Fruit fly (Drosophila melanogaster): ENCODE measurements around the gene GluProRS.

GluProRS gene

DNA sequence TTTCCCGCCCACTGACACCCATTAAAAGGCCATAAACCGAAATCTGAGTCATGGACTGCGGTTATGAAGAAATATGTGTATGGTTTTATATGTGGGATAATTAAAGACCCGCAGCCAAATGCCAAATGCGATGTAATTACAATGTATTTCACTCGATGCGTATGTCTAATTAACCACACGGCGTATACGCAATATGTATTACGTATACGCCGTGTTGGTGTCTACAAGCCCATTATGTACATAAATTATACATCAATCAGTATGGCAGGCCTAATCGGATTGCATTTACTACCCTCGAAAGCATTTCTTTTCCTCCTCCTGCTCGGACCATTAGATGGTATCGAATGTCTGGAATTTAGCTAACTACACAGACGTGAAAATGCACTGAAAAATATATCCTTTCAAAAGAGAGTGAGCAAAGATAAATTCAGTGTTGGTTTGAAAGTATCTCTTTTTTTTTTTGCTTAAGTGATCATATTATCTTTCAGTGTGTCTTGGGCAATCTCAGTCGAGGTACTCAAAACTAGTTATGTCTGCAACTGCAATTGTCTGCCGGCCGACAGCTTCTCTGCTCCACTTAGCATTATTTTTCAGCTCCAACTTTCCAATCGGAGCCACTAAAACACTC, 47.8 kb downstream of the GluProRS start:
- TF ChIP-seq h (optimal IDR thresholded peaks at IDR 0.05) (no peak), Sin3A (optimal IDR thresholded peaks at IDR 0.05) (no peak), ttk (optimal IDR thresholded peaks at IDR 0.05) (no peak), psq (optimal IDR thresholded peaks at IDR 0.05) (no peak), Myc (optimal IDR thresholded peaks at IDR 0.05) (no peak), insv (optimal IDR thresholded peaks at IDR 0.05) (no peak)

DNA sequence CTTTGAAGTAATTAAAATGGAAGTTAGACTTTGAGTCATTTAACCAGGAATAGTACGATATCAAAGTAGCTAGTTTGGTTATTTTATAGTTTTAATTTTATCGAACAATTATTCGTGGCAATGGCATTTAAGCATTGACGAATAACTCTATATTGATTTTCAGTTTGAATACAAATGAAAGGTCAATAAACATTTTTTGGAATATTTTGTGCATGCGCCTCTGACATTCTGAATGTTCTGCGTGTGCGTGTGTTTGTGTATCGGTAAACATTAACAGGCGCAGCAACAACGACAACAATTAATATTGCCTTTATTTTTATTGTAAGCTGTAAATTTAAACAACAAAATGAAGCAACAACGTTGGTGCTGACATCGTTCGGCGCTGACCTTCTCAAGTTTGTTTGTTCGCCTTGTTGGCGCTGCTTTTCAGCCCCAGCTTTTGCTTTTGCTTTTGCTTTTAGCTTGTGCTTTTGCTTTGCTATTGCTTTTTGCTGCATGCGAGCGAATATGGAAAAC, 48.8 kb downstream of the GluProRS start:
- TF ChIP-seq Myc (optimal IDR thresholded peaks at IDR 0.05) (no peak), psq (optimal IDR thresholded peaks at IDR 0.05) (no peak), ttk (optimal IDR thresholded peaks at IDR 0.05) (no peak), h (optimal IDR thresholded peaks at IDR 0.05) (no peak), Sin3A (optimal IDR thresholded peaks at IDR 0.05) (no peak), insv (optimal IDR thresholded peaks at IDR 0.05) (no peak)

DNA sequence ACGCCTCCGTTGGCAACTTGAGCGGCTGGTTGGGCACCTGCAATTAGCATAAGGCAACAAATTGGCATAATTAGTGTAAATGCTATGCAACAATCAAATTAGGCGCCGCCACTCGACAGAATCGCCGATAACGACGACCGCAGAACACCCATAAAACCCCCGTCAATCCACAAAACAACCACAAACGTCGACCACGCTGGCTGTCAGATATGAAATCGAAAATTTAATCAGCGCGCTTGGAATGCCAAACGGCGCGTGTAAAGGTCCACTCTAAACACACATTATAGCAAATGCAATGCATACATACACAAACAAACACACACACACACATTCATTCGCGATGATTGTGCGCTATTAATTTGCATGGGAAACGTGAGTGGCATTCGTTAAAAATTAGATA, 54.8 kb downstream of the GluProRS start:
- TF ChIP-seq h (optimal IDR thresholded peaks at IDR 0.05) = no peak
- TF ChIP-seq ttk (optimal IDR thresholded peaks at IDR 0.05) = no peak
- TF ChIP-seq psq (optimal IDR thresholded peaks at IDR 0.05) = no peak
- no peak for TF ChIP-seq Myc (optimal IDR thresholded peaks at IDR 0.05)
- TF ChIP-seq Sin3A (optimal IDR thresholded peaks at IDR 0.05) = no peak
- no peak for TF ChIP-seq insv (optimal IDR thresholded peaks at IDR 0.05)

DNA sequence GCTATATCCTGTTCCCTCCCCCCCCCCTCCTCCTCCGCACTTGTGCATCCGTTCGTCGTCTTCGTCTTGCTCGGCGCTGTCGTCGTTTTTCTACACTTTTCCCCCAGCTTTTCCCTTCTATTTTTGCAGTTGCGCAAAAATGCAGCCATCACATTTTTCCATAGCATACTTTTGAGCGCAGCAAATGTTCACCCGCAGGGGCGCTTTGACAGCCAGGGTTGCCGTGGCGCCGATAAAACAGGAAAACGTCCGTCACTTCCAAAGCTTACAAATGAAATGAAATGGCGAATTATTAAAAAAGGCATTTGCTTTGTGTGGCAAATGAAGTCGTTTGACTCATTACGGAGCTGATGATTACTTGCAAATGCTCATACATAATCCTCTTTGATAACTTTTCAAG, 55.6 kb downstream of the GluProRS start:
- TF ChIP-seq ttk (optimal IDR thresholded peaks at IDR 0.05) (no peak), Myc (optimal IDR thresholded peaks at IDR 0.05) (no peak), Sin3A (optimal IDR thresholded peaks at IDR 0.05) (no peak), h (optimal IDR thresholded peaks at IDR 0.05) (no peak), insv (optimal IDR thresholded peaks at IDR 0.05) (no peak), psq (optimal IDR thresholded peaks at IDR 0.05) (no peak)
